Worm (Caenorhabditis elegans): Measurements from ENCODE around the gene F21A3.3.

- no peak for TF ChIP-seq ets-7 (tag; optimal IDR thresholded peaks at IDR 0.05)
- no peak for TF ChIP-seq ama-1 (optimal IDR thresholded peaks at IDR 0.05)
- no peak for TF ChIP-seq F13C5.2 (tag; optimal IDR thresholded peaks at IDR 0.05)
- TF ChIP-seq pes-1 (GFP tag; IDR thresholded peaks at IDR 0.05) = no peak
- TF ChIP-seq scrt-1 (GFP tag; IDR thresholded peaks at IDR 0.05) = no peak
- no peak for TF ChIP-seq aly-1 (tag; optimal IDR thresholded peaks at IDR 0.05)
Observed at ce11 chrV:15471029-15471428, 46.5 kb upstream of the F21A3.3 start, which contains the start of gene dpf-1.

Data from whole organism, early embryonic.